Worm (Caenorhabditis elegans) whole organism, late embryonic: ENCODE measurements around the gene C08E8.2.

Experiments used
- F13H6.1 ChIP-seq: sonication (generic microtip); optimal IDR thresholded peaks from 2 replicates; lab custom pipeline; 2016; ENCODE audit warnings: missing genetic modification characterization, missing compliant biosample characterization
- K09A11.1 ChIP-seq: sonication (generic microtip); optimal IDR thresholded peaks from 2 replicates; lab custom pipeline; 2017; ENCODE audit warnings: antibody characterized with exemption, mild to moderate bottlenecking, missing genetic modification characterization, missing compliant biosample characterization; ENCODE audit not compliant: insufficient read depth
- T23F11.4 ChIP-seq: fragments of 200-800 bp; sonication (Bioruptor generic); optimal IDR thresholded peaks from 2 replicates; lab custom pipeline; 2018; ENCODE audit warnings: mild to moderate bottlenecking, missing genetic modification characterization, missing compliant biosample characterization
- ceh-19 ChIP-seq: fragments of 200-800 bp; sonication (Bioruptor generic); optimal IDR thresholded peaks from 2 replicates; lab custom pipeline; 2018; ENCODE audit warnings: mild to moderate bottlenecking, missing genetic modification characterization, missing compliant biosample characterization
- ceh-22 ChIP-seq: sonication (generic microtip); optimal IDR thresholded peaks from 2 replicates; lab custom pipeline; 2017; ENCODE audit warnings: missing biosample characterization, missing genetic modification characterization
- ceh-24 ChIP-seq: sonication (generic microtip); optimal IDR thresholded peaks from 2 replicates; lab custom pipeline; 2016; ENCODE audit warnings: mild to moderate bottlenecking, missing genetic modification characterization, missing compliant biosample characterization
- ceh-31 ChIP-seq: sonication (generic microtip); optimal IDR thresholded peaks from 2 replicates; lab custom pipeline; 2016; ENCODE audit warnings: missing genetic modification characterization, missing compliant biosample characterization
- ceh-45 ChIP-seq: fragments of 200-800 bp; sonication (Bioruptor generic); IDR thresholded peaks from 2 replicates; pipeline ENCODE4 v1.3.6; 2022; ENCODE audit warnings: missing genetic modification reagents, missing genetic modification characterization, missing compliant biosample characterization
- ceh-48 ChIP-seq: sonication (generic microtip); optimal IDR thresholded peaks from 2 replicates; lab custom pipeline; 2016; ENCODE audit warnings: missing genetic modification characterization, inconsistent platforms, missing compliant biosample characterization
- ceh-6 ChIP-seq: fragments of 200-800 bp; sonication (Bioruptor generic); optimal IDR thresholded peaks from 2 replicates; lab custom pipeline; 2018; ENCODE audit warnings: mild to moderate bottlenecking, missing genetic modification characterization, missing compliant biosample characterization
- ceh-9 ChIP-seq: sonication (generic microtip); optimal IDR thresholded peaks from 2 replicates; lab custom pipeline; 2016; ENCODE audit warnings: mild to moderate bottlenecking, missing genetic modification characterization, inconsistent platforms, missing compliant biosample characterization
- che-1 ChIP-seq: sonication (generic microtip); optimal IDR thresholded peaks from 2 replicates; lab custom pipeline; 2016; ENCODE audit warnings: mild to moderate bottlenecking, missing genetic modification characterization, missing compliant biosample characterization
- dve-1 ChIP-seq: sonication (generic microtip); optimal IDR thresholded peaks from 2 replicates; lab custom pipeline; 2017; ENCODE audit warnings: antibody characterized with exemption, mild to moderate bottlenecking, missing genetic modification characterization, missing compliant biosample characterization
- elt-2 ChIP-seq: sonication (generic microtip); optimal IDR thresholded peaks from 2 replicates; lab custom pipeline; 2016; ENCODE audit warnings: missing genetic modification reagents, missing genetic modification characterization, missing compliant biosample characterization
- elt-4 ChIP-seq: sonication (generic microtip); optimal IDR thresholded peaks from 2 replicates; lab custom pipeline; 2016; ENCODE audit warnings: missing genetic modification characterization, missing compliant biosample characterization
- ets-4 ChIP-seq: sonication (generic microtip); optimal IDR thresholded peaks from 2 replicates; lab custom pipeline; 2016; ENCODE audit warnings: missing genetic modification characterization, missing compliant biosample characterization
- fkh-10 ChIP-seq: fragments of 150-350 bp; optimal IDR thresholded peaks from 2 replicates; lab custom pipeline; 2014; ENCODE audit warnings: missing biosample characterization, missing genetic modification reagents, missing genetic modification characterization
- fkh-6 ChIP-seq: sonication (generic microtip); optimal IDR thresholded peaks from 2 replicates; lab custom pipeline; 2016; ENCODE audit warnings: missing genetic modification characterization, missing compliant biosample characterization
- hlh-30 ChIP-seq: sonication (generic microtip); optimal IDR thresholded peaks from 2 replicates; lab custom pipeline; 2017; ENCODE audit warnings: antibody characterized with exemption, missing genetic modification characterization, missing compliant biosample characterization; ENCODE audit not compliant: insufficient read depth
- hlh-6 ChIP-seq: sonication (generic microtip); optimal IDR thresholded peaks from 2 replicates; lab custom pipeline; 2016; ENCODE audit warnings: missing genotype, missing genetic modification characterization, missing compliant biosample characterization
- madf-2 ChIP-seq: sonication (generic microtip); optimal IDR thresholded peaks from 2 replicates; lab custom pipeline; 2017; ENCODE audit warnings: missing genetic modification characterization, missing compliant biosample characterization
- mec-3 ChIP-seq: sonication (generic microtip); optimal IDR thresholded peaks from 2 replicates; lab custom pipeline; 2016; ENCODE audit warnings: borderline replicate concordance, missing genetic modification characterization, missing compliant biosample characterization
- nfya-1 ChIP-seq: sonication (generic microtip); optimal IDR thresholded peaks from 2 replicates; lab custom pipeline; 2017; ENCODE audit warnings: missing genetic modification characterization, mild to moderate bottlenecking, missing compliant biosample characterization, antibody characterized with exemption, moderate library complexity
- npax-4 ChIP-seq: sonication (generic microtip); optimal IDR thresholded peaks from 2 replicates; lab custom pipeline; 2016; ENCODE audit warnings: missing genetic modification characterization, missing compliant biosample characterization
- odd-2 ChIP-seq: sonication (generic microtip); optimal IDR thresholded peaks from 2 replicates; lab custom pipeline; 2017; ENCODE audit warnings: antibody characterized with exemption, mild to moderate bottlenecking, missing genetic modification characterization, missing compliant biosample characterization
- pag-3 ChIP-seq: sonication (generic microtip); optimal IDR thresholded peaks from 2 replicates; lab custom pipeline; 2016; ENCODE audit warnings: missing compliant biosample characterization, missing genetic modification characterization, borderline replicate concordance
- pax-1 ChIP-seq: fragments of 150-350 bp; optimal IDR thresholded peaks from 2 replicates; lab custom pipeline; 2014; ENCODE audit warnings: missing biosample characterization, missing genetic modification characterization
- pha-4 ChIP-seq: fragments of 150-350 bp; optimal IDR thresholded peaks from 2 replicates; lab custom pipeline; 2018; ENCODE audit warnings: missing biosample characterization, missing genetic modification reagents, missing genetic modification characterization
- pqm-1 ChIP-seq: sonication (generic microtip); optimal IDR thresholded peaks from 2 replicates; lab custom pipeline; 2016; ENCODE audit warnings: missing genetic modification characterization, missing compliant biosample characterization
- pros-1 ChIP-seq: fragments of 150-350 bp; optimal IDR thresholded peaks from 2 replicates; lab custom pipeline; 2014; ENCODE audit warnings: missing biosample characterization, missing genetic modification reagents, missing genetic modification characterization
- sdc-2 ChIP-seq: sonication (generic microtip); optimal IDR thresholded peaks from 2 replicates; lab custom pipeline; 2016; ENCODE audit warnings: missing genotype, missing genetic modification characterization, missing compliant biosample characterization
- sox-2 ChIP-seq: fragments of 200-800 bp; sonication (Bioruptor generic); IDR thresholded peaks from 2 replicates; pipeline ENCODE4 v1.3.6; 2022; ENCODE audit warnings: missing genetic modification reagents, missing genetic modification characterization, missing compliant biosample characterization
- sox-4 ChIP-seq: sonication (generic microtip); optimal IDR thresholded peaks from 2 replicates; lab custom pipeline; 2017; ENCODE audit warnings: mild to moderate bottlenecking, missing genetic modification characterization, inconsistent platforms, missing compliant biosample characterization
- syd-9 ChIP-seq: sonication (generic microtip); optimal IDR thresholded peaks from 2 replicates; lab custom pipeline; 2016; ENCODE audit warnings: mild to moderate bottlenecking, missing genetic modification characterization, moderate library complexity, missing compliant biosample characterization
- tbx-2 ChIP-seq: sonication (generic microtip); optimal IDR thresholded peaks from 2 replicates; lab custom pipeline; 2016; ENCODE audit warnings: missing genetic modification characterization, missing compliant biosample characterization
- ttx-3 ChIP-seq: sonication (generic microtip); optimal IDR thresholded peaks from 2 replicates; lab custom pipeline; 2016; ENCODE audit warnings: missing genetic modification reagents, missing genetic modification characterization, missing compliant biosample characterization
- unc-42 ChIP-seq: sonication (generic microtip); optimal IDR thresholded peaks from 2 replicates; lab custom pipeline; 2016; ENCODE audit warnings: missing genotype, missing genetic modification characterization, missing compliant biosample characterization
- unc-55 ChIP-seq: sonication (generic microtip); optimal IDR thresholded peaks from 2 replicates; lab custom pipeline; 2017; ENCODE audit warnings: missing biosample characterization, missing genetic modification reagents, missing genetic modification characterization
- zip-5 ChIP-seq: sonication (generic microtip); optimal IDR thresholded peaks from 2 replicates; lab custom pipeline; 2016; ENCODE audit warnings: missing genetic modification characterization, missing compliant biosample characterization

Gene C08E8.2

ce11 chrV:18395649-18396048, 40.0 kb upstream of the C08E8.2 start, which contains the start of gene Y51A2B.9:
Y51A2B.9 (minus strand) TSS chrV:18395749.
- TF ChIP-seq K09A11.1 (tag; lab: Kevin White, UChicago) = no peak
- no peak for TF ChIP-seq ceh-9 (tag; lab: Kevin White, UChicago)
- no peak for TF ChIP-seq sox-2 (GFP tag; lab: Robert Waterston, UW)
- TF ChIP-seq mec-3 = no peak
- TF ChIP-seq ceh-19 (GFP tag; lab: Kevin White, UChicago) = no peak
- no peak for TF ChIP-seq ceh-48 (tag; lab: Kevin White, UChicago)
- TF ChIP-seq pros-1 (tag; lab: Kevin White, UChicago) = no peak
- TF ChIP-seq pqm-1 (tag; lab: Kevin White, UChicago) = no peak
- TF ChIP-seq ceh-22 (tag; lab: Kevin White, UChicago) = no peak
- no peak for TF ChIP-seq nfya-1 (tag; lab: Kevin White, UChicago)
- TF ChIP-seq tbx-2 (tag; lab: Kevin White, UChicago) = no peak
- no peak for TF ChIP-seq elt-2 (tag; lab: Kevin White, UChicago)
- no peak for TF ChIP-seq dve-1 (tag; lab: Kevin White, UChicago)
- no peak for TF ChIP-seq npax-4 (tag; lab: Kevin White, UChicago)
- no peak for TF ChIP-seq madf-2 (tag; lab: Kevin White, UChicago)
- TF ChIP-seq T23F11.4 (GFP tag; lab: Kevin White, UChicago) = no peak
- no peak for TF ChIP-seq F13H6.1 (tag; lab: Kevin White, UChicago)

- TF ChIP-seq ceh-31 (no peak), ets-4 (no peak), zip-5 (tag; lab: Kevin White, UChicago) (no peak), ttx-3 (tag; lab: Kevin White, UChicago) (no peak), unc-55 (GFP tag; lab: Kevin White, UChicago) (no peak), elt-4 (tag; lab: Kevin White, UChicago) (no peak), unc-42 (no peak), mec-3 (no peak), elt-2 (tag; lab: Kevin White, UChicago) (no peak), fkh-10 (GFP tag; lab: Kevin White, UChicago) (no peak), che-1 (tag; lab: Kevin White, UChicago) (no peak), sox-4 (no peak), odd-2 (tag; lab: Kevin White, UChicago) (no peak), syd-9 (tag; lab: Kevin White, UChicago) (no peak)
- TF ChIP-seq, all 69 proteins: peak for 0
Measured at ce11 chrV:18394203-18394602, 38.6 kb upstream of the C08E8.2 start, which contains the start of gene Y51A2B.6. Y51A2B.6 (minus strand) TSS chrV:18394303.

ce11 chrV:18389046-18389445, 33.4 kb upstream of the C08E8.2 start, which contains the start of the genes Y51A2B.4 and Y51A2B.5:
Y51A2B.4 (minus strand) TSS chrV:18389146.
Y51A2B.5 (plus strand) TSS chrV:18389277.
- TF ChIP-seq pha-4 (tag; lab: Kevin White, UChicago) (no peak), ceh-6 (GFP tag; lab: Kevin White, UChicago) (no peak), K09A11.1 (tag; lab: Kevin White, UChicago) (no peak), npax-4 (tag; lab: Kevin White, UChicago) (no peak), syd-9 (tag; lab: Kevin White, UChicago) (no peak), hlh-6 (tag; lab: Kevin White, UChicago) (no peak), pax-1 (tag; lab: Kevin White, UChicago) (no peak)

ce11 chrV:18382590-18382989, 26.9 kb upstream of the C08E8.2 start, which contains the start of gene nhr-288:
nhr-288 (minus strand) TSS chrV:18382690.
- no peak for TF ChIP-seq pros-1 (tag; lab: Kevin White, UChicago)
- no peak for TF ChIP-seq ets-4
- TF ChIP-seq hlh-30 (tag; lab: Kevin White, UChicago) = no peak
- no peak for TF ChIP-seq ceh-24
- no peak for TF ChIP-seq pha-4 (tag; lab: Kevin White, UChicago)
- TF ChIP-seq fkh-6 = no peak
- no peak for TF ChIP-seq pqm-1 (tag; lab: Kevin White, UChicago)
- TF ChIP-seq ceh-48 (tag; lab: Kevin White, UChicago) = no peak
- TF ChIP-seq ceh-45 (GFP tag; lab: Robert Waterston, UW) = no peak
- no peak for TF ChIP-seq mec-3
- TF ChIP-seq pag-3 (tag; lab: Kevin White, UChicago) = no peak
- TF ChIP-seq T23F11.4 (GFP tag; lab: Kevin White, UChicago) = no peak
- no peak for TF ChIP-seq madf-2 (tag; lab: Kevin White, UChicago)
- no peak for TF ChIP-seq npax-4 (tag; lab: Kevin White, UChicago)
- TF ChIP-seq sdc-2 (tag; lab: Kevin White, UChicago) = no peak
